Worm (Caenorhabditis elegans) whole organism, young adult: ENCODE measurements around the gene sshk-1.

ENCODE experiments used
- D2030.7 ChIP-seq: fragments of 200-800 bp; sonication (Bioruptor generic); IDR thresholded peaks from 2 replicates; pipeline ENCODE4 v1.3.6; 2022; ENCODE audit warnings: missing genetic modification reagents, missing genetic modification characterization, missing compliant biosample characterization
- F37B4.10 ChIP-seq: fragments of 200-800 bp; sonication (Bioruptor generic); IDR thresholded peaks from 2 replicates; pipeline ENCODE4 v1.3.6; 2022; ENCODE audit warnings: missing genetic modification characterization, missing compliant biosample characterization
- F55B11.4 ChIP-seq: sonication (generic microtip); optimal IDR thresholded peaks from 2 replicates; lab custom pipeline; 2016; ENCODE audit warnings: missing compliant biosample characterization, missing genetic modification characterization, borderline replicate concordance; ENCODE audit not compliant: insufficient read depth
- F57A8.1 ChIP-seq: fragments of 200-800 bp; sonication (Bioruptor generic); optimal IDR thresholded peaks from 2 replicates; lab custom pipeline; 2018; ENCODE audit warnings: mild to moderate bottlenecking, missing genetic modification characterization, moderate library complexity, missing compliant biosample characterization
- T07F8.4 ChIP-seq: sonication (generic microtip); optimal IDR thresholded peaks from 2 replicates; lab custom pipeline; 2016; ENCODE audit warnings: mild to moderate bottlenecking, missing genetic modification characterization, moderate library complexity, missing compliant biosample characterization
- T26A5.8 ChIP-seq: sonication (generic microtip); optimal IDR thresholded peaks from 2 replicates; lab custom pipeline; 2016; ENCODE audit warnings: missing genetic modification characterization, missing compliant biosample characterization
- Y53G8AR.9 ChIP-seq: fragments of 200-800 bp; sonication (Bioruptor generic); conservative IDR thresholded peaks from 2 replicates; pipeline ENCODE4 v1.3.6; 2022; ENCODE audit warnings: missing genetic modification reagents, missing genetic modification characterization, missing compliant biosample characterization
- ZK185.1 ChIP-seq: sonication (generic microtip); optimal IDR thresholded peaks from 2 replicates; lab custom pipeline; 2016; ENCODE audit warnings: mild to moderate bottlenecking, missing genetic modification characterization, missing compliant biosample characterization; ENCODE audit not compliant: poor library complexity, severe bottlenecking
- ama-1 ChIP-seq, 3 experiments: fragments of 150-350 bp in 1 of 3; sonication (generic microtip) in 2 of 3; optimal IDR thresholded peaks; 2 replicates each; lab custom pipeline; 2014 to 2018; ENCODE audit warnings: missing biosample characterization in 2 of 3, missing genetic modification characterization in 2 of 3, missing genetic modification reagents in 2 of 3
- aptf-3 ChIP-seq: fragments of 200-800 bp; sonication (Bioruptor generic); IDR thresholded peaks from 2 replicates; pipeline ENCODE4 v1.3.6; 2022; ENCODE audit warnings: missing genetic modification characterization, missing compliant biosample characterization
- attf-5 ChIP-seq: fragments of 200-800 bp; sonication (Bioruptor generic); optimal IDR thresholded peaks from 2 replicates; lab custom pipeline; 2018; ENCODE audit warnings: mild to moderate bottlenecking, missing genetic modification characterization, missing compliant biosample characterization
- cebp-2 ChIP-seq: fragments of 200-800 bp; sonication (Bioruptor generic); IDR thresholded peaks from 2 replicates; pipeline ENCODE4 v1.3.6; 2022; ENCODE audit warnings: missing genetic modification characterization, missing compliant biosample characterization
- ceh-100 ChIP-seq: fragments of 200-800 bp; sonication (Bioruptor generic); IDR thresholded peaks from 2 replicates; pipeline ENCODE4 v1.3.6; 2022; ENCODE audit warnings: missing genetic modification reagents, missing genetic modification characterization, missing compliant biosample characterization
- ceh-27 ChIP-seq: fragments of 200-800 bp; sonication (Bioruptor generic); optimal IDR thresholded peaks from 2 replicates; lab custom pipeline; 2018; ENCODE audit warnings: mild to moderate bottlenecking, missing genetic modification characterization, moderate library complexity, missing compliant biosample characterization
- ceh-40 ChIP-seq: fragments of 200-800 bp; sonication (Bioruptor generic); IDR thresholded peaks from 2 replicates; pipeline ENCODE4 v1.3.6; 2022; ENCODE audit warnings: missing genetic modification characterization, missing compliant biosample characterization
- die-1 ChIP-seq: sonication (generic microtip); optimal IDR thresholded peaks from 2 replicates; lab custom pipeline; 2016; ENCODE audit warnings: missing genotype, mild to moderate bottlenecking, missing genetic modification characterization, missing compliant biosample characterization
- dox-1 ChIP-seq: fragments of 200-800 bp; sonication (Bioruptor generic); IDR thresholded peaks from 2 replicates; pipeline ENCODE4 v1.3.6; 2022; ENCODE audit warnings: missing genetic modification reagents, missing genetic modification characterization, missing compliant biosample characterization
- dpff-1 ChIP-seq: sonication (generic microtip); optimal IDR thresholded peaks from 2 replicates; lab custom pipeline; 2017; ENCODE audit warnings: mild to moderate bottlenecking, missing genetic modification characterization, missing compliant biosample characterization
- ekl-4 ChIP-seq: fragments of 200-800 bp; sonication (Bioruptor generic); IDR thresholded peaks from 2 replicates; pipeline ENCODE4 v1.3.6; 2022; ENCODE audit warnings: missing genetic modification reagents, missing genetic modification characterization, missing compliant biosample characterization
- ets-4 ChIP-seq: fragments of 200-800 bp; sonication (Bioruptor generic); optimal IDR thresholded peaks from 2 replicates; lab custom pipeline; 2018; ENCODE audit warnings: mild to moderate bottlenecking, missing genetic modification characterization, missing compliant biosample characterization
- gei-17 ChIP-seq: fragments of 200-800 bp; sonication (Bioruptor generic); optimal IDR thresholded peaks from 2 replicates; lab custom pipeline; 2018; ENCODE audit warnings: mild to moderate bottlenecking, missing genetic modification characterization, missing compliant biosample characterization
- hlh-12 ChIP-seq: sonication (generic microtip); optimal IDR thresholded peaks from 2 replicates; lab custom pipeline; 2016; ENCODE audit warnings: missing genetic modification characterization, missing compliant biosample characterization
- hrde-1 ChIP-seq: sonication (generic microtip); optimal IDR thresholded peaks from 2 replicates; lab custom pipeline; 2016; ENCODE audit warnings: missing genetic modification characterization, mild to moderate bottlenecking, missing compliant biosample characterization, moderate library complexity, missing genotype, missing genetic modification reagents, borderline replicate concordance
- hsf-1 ChIP-seq: fragments of 200-800 bp; sonication (Bioruptor generic); IDR thresholded peaks from 2 replicates; pipeline ENCODE4 v1.3.6; 2022; ENCODE audit warnings: missing genetic modification reagents, missing genetic modification characterization, missing compliant biosample characterization
- lin-40 ChIP-seq: sonication (generic microtip); optimal IDR thresholded peaks from 2 replicates; lab custom pipeline; 2016; ENCODE audit warnings: missing genetic modification characterization, mild to moderate bottlenecking, missing compliant biosample characterization, missing genotype, missing genetic modification reagents
- lin-54 ChIP-seq: fragments of 200-800 bp; sonication (Bioruptor generic); optimal IDR thresholded peaks from 2 replicates; lab custom pipeline; 2018; ENCODE audit warnings: mild to moderate bottlenecking, missing genetic modification characterization, missing compliant biosample characterization
- madf-10 ChIP-seq: sonication (generic microtip); optimal IDR thresholded peaks from 2 replicates; lab custom pipeline; 2016; ENCODE audit warnings: mild to moderate bottlenecking, missing genetic modification characterization, missing compliant biosample characterization
- madf-6 ChIP-seq: fragments of 200-800 bp; sonication (Bioruptor generic); IDR thresholded peaks from 2 replicates; pipeline ENCODE4 v1.3.6; 2022; ENCODE audit warnings: missing genetic modification reagents, missing genetic modification characterization, missing compliant biosample characterization
- mcd-1 ChIP-seq: fragments of 200-800 bp; sonication (Bioruptor generic); IDR thresholded peaks from 2 replicates; pipeline ENCODE4 v1.3.6; 2022; ENCODE audit warnings: missing genetic modification reagents, missing genetic modification characterization, missing compliant biosample characterization
- nhr-80 ChIP-seq: sonication (generic microtip); optimal IDR thresholded peaks from 2 replicates; lab custom pipeline; 2016; ENCODE audit warnings: missing genetic modification characterization, missing compliant biosample characterization
- nhr-90 ChIP-seq: sonication (generic microtip); optimal IDR thresholded peaks from 2 replicates; lab custom pipeline; 2016; ENCODE audit warnings: missing genotype, mild to moderate bottlenecking, missing genetic modification characterization, missing compliant biosample characterization
- pbrm-1 ChIP-seq: fragments of 200-800 bp; sonication (Bioruptor generic); IDR thresholded peaks from 2 replicates; pipeline ENCODE4 v1.3.6; 2022; ENCODE audit warnings: missing genetic modification reagents, missing genetic modification characterization, missing compliant biosample characterization
- pha-4 ChIP-seq: fragments of 150-350 bp; sonication (generic microtip); optimal IDR thresholded peaks from 2 replicates; lab custom pipeline; 2014; ENCODE audit warnings: missing biosample characterization, missing genetic modification reagents, missing genetic modification characterization
- rcor-1 ChIP-seq: fragments of 200-800 bp; sonication (Bioruptor generic); IDR thresholded peaks from 2 replicates; pipeline ENCODE4 v1.3.6; 2022; ENCODE audit warnings: missing genetic modification reagents, missing genetic modification characterization, missing compliant biosample characterization
- repo-1 ChIP-seq: sonication (generic microtip); optimal IDR thresholded peaks from 2 replicates; lab custom pipeline; 2017; ENCODE audit warnings: mild to moderate bottlenecking, missing genetic modification characterization, missing compliant biosample characterization
- sea-2 ChIP-seq: fragments of 200-800 bp; sonication (Bioruptor generic); IDR thresholded peaks from 2 replicates; pipeline ENCODE4 v1.3.6; 2022; ENCODE audit warnings: missing genetic modification characterization, missing compliant biosample characterization
- snpc-1.1 ChIP-seq: sonication (generic microtip); optimal IDR thresholded peaks from 2 replicates; lab custom pipeline; 2017; ENCODE audit warnings: missing genetic modification characterization, mild to moderate bottlenecking, missing compliant biosample characterization, antibody characterized with exemption, moderate library complexity, missing genotype, missing genetic modification reagents; ENCODE audit not compliant: insufficient read depth
- snpc-1.3 ChIP-seq: sonication (generic microtip); optimal IDR thresholded peaks from 2 replicates; lab custom pipeline; 2017; ENCODE audit warnings: missing genetic modification characterization, mild to moderate bottlenecking, missing compliant biosample characterization, antibody characterized with exemption, moderate library complexity, missing genotype, missing genetic modification reagents; ENCODE audit not compliant: insufficient read depth
- snpc-3.4 ChIP-seq: sonication (generic microtip); optimal IDR thresholded peaks from 2 replicates; lab custom pipeline; 2017; ENCODE audit warnings: missing genetic modification characterization, mild to moderate bottlenecking, missing compliant biosample characterization, antibody characterized with exemption, moderate library complexity, missing genotype, missing genetic modification reagents
- snpc-4 ChIP-seq, 5 experiments: fragments of 150-350 bp in 1 of 5; sonication (generic microtip) in 4 of 5; optimal IDR thresholded peaks; 2 replicates each; lab custom pipeline; 2014 to 2018; ENCODE audit warnings: missing genetic modification characterization in 5 of 5, missing biosample characterization in 3 of 5, antibody characterized with exemption in 2 of 5, mild to moderate bottlenecking in 2 of 5, missing compliant biosample characterization in 2 of 5, missing genotype in 2 of 5, moderate library complexity in 2 of 5, missing genetic modification reagents in 1 of 5
- sptf-2 ChIP-seq: fragments of 200-800 bp; sonication (Bioruptor generic); optimal IDR thresholded peaks from 2 replicates; lab custom pipeline; 2018; ENCODE audit warnings: mild to moderate bottlenecking, missing genetic modification characterization, missing compliant biosample characterization
- tbp1 ChIP-seq: fragments of 200-800 bp; sonication (Bioruptor generic); optimal IDR thresholded peaks from 2 replicates; lab custom pipeline; 2018; ENCODE audit warnings: mild to moderate bottlenecking, missing genetic modification characterization, missing compliant biosample characterization
- xnd-1 ChIP-seq: sonication (generic microtip); optimal IDR thresholded peaks from 2 replicates; lab custom pipeline; 2016; ENCODE audit warnings: missing genotype, missing genetic modification reagents, missing genetic modification characterization, missing compliant biosample characterization
- zfh-2 ChIP-seq: fragments of 200-800 bp; sonication (Bioruptor generic); conservative IDR thresholded peaks from 2 replicates; pipeline ENCODE4 v1.3.6; 2022; ENCODE audit warnings: missing genetic modification reagents, missing genetic modification characterization, missing compliant biosample characterization
- ztf-22 ChIP-seq: fragments of 200-800 bp; sonication (Bioruptor generic); optimal IDR thresholded peaks from 2 replicates; lab custom pipeline; 2018; ENCODE audit warnings: mild to moderate bottlenecking, missing genetic modification characterization, moderate library complexity, missing compliant biosample characterization
- ztf-25 ChIP-seq: fragments of 200-800 bp; sonication (Bioruptor generic); IDR thresholded peaks from 2 replicates; pipeline ENCODE4 v1.3.6; 2022; ENCODE audit warnings: missing genetic modification reagents, missing genetic modification characterization, missing compliant biosample characterization

The sshk-1 gene

DNA sequence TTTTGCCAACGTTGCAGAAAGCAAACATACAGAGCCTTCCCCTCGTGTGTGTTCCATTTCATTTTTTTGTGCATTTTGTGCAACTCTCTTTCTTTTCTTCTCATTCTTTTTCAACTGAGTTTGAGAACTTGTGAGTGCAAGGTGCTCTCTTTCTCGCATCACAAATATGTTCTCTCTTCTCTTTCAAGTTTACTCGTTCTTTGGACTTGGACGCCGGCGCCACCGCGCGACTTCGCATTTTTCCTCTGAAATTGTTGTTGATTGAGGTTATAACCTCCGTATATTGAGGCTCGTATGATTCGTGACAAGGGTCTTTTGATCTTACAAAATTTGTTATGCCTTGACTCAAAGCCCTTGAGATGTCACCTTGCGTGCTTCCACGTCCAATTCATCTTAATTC lies 39.2 kb upstream of the sshk-1 start (continued):
- TF ChIP-seq ceh-40 (GFP tag; lab: Robert Waterston, UW) (no peak), gei-17 (GFP tag; lab: Kevin White, UChicago) (no peak), lin-40 (tag; lab: Kevin White, UChicago) (peak; percentile 58), T26A5.8 (tag; lab: Kevin White, UChicago) (no peak), sptf-2 (GFP tag; lab: Kevin White, UChicago) (no peak), F57A8.1 (GFP tag; lab: Kevin White, UChicago) (no peak), hsf-1 (GFP tag; lab: Robert Waterston, UW) (no peak), mcd-1 (GFP tag; lab: Robert Waterston, UW) (0 out of 2 replicates have a peak, but pooled peaks have one; percentile 29), F37B4.10 (GFP tag; lab: Robert Waterston, UW) (no peak), repo-1 (tag; lab: Kevin White, UChicago) (no peak), tbp1 (GFP tag; lab: Kevin White, UChicago) (peak; percentile 40), ztf-25 (GFP tag; lab: Robert Waterston, UW) (no peak), T07F8.4 (tag; lab: Kevin White, UChicago) (no peak), ztf-22 (peak; percentile 15), nhr-80 (tag; lab: Kevin White, UChicago) (peak; percentile 58), madf-6 (GFP tag; lab: Robert Waterston, UW) (peak; percentile 31; the same call in 1 of the 2 replicates), pha-4 (tag; lab: Kevin White, UChicago) (no peak), zfh-2 (GFP tag; lab: Robert Waterston, UW) (no peak), dpff-1 (no peak), pbrm-1 (GFP tag; lab: Robert Waterston, UW) (no peak), die-1 (tag; lab: Kevin White, UChicago) (no peak), snpc-3.4 (tag; lab: Kevin White, UChicago) (no peak), lin-54 (GFP tag; lab: Kevin White, UChicago) (peak; percentile 35), dox-1 (GFP tag; lab: Robert Waterston, UW) (peak; percentile 27; the same call in 1 of the 2 replicates), Y53G8AR.9 (GFP tag; lab: Robert Waterston, UW) (peak; percentile 70; the same call in 1 of the 2 replicates), ama-1 (optimal IDR thresholded peaks at IDR 0.05; lab: Kevin White, UChicago) (peak; percentile 60), ama-1 (GFP tag; optimal IDR thresholded peaks at IDR 0.05; lab: Kevin White, UChicago) (no peak), nhr-90 (tag; lab: Kevin White, UChicago) (peak; percentile 17), hlh-12 (tag; lab: Kevin White, UChicago) (no peak), rcor-1 (GFP tag; lab: Robert Waterston, UW) (no peak), hrde-1 (tag; lab: Kevin White, UChicago) (no peak), ekl-4 (GFP tag; lab: Robert Waterston, UW) (no peak; the same call in 1 of the 2 replicates), cebp-2 (GFP tag; lab: Robert Waterston, UW) (no peak), F55B11.4 (tag; lab: Kevin White, UChicago) (no peak), ets-4 (GFP tag; lab: Kevin White, UChicago) (no peak), attf-5 (peak; percentile 10), sea-2 (GFP tag; lab: Robert Waterston, UW) (no peak)

- peak; percentile 100 for TF ChIP-seq madf-10 (tag; lab: Kevin White, UChicago)
- TF ChIP-seq T26A5.8 (tag; lab: Kevin White, UChicago), result no peak
- no peak for TF ChIP-seq snpc-4 (GFP tag; optimal IDR thresholded peaks at IDR 0.05; lab: Kevin White, UChicago)
- peak in 3 of 4 experiments; percentile 14 to 80 (median 79) for TF ChIP-seq snpc-4 (tag; optimal IDR thresholded peaks at IDR 0.05; lab: Kevin White, UChicago)
- TF ChIP-seq ceh-100 (GFP tag; lab: Robert Waterston, UW), result peak; percentile 42; the same call in 1 of the 2 replicates
- TF ChIP-seq ceh-27 (GFP tag; lab: Kevin White, UChicago), result peak; percentile 98
- no peak for TF ChIP-seq aptf-3 (GFP tag; lab: Robert Waterston, UW)
- no peak for TF ChIP-seq hlh-12 (tag; lab: Kevin White, UChicago)
- no peak for TF ChIP-seq xnd-1 (tag; lab: Kevin White, UChicago)
- no peak for TF ChIP-seq F37B4.10 (GFP tag; lab: Robert Waterston, UW)
- TF ChIP-seq ZK185.1, result peak; percentile 80
- TF ChIP-seq pbrm-1 (GFP tag; lab: Robert Waterston, UW), result peak; percentile 92
- TF ChIP-seq snpc-1.1, result no peak
- no peak for TF ChIP-seq D2030.7 (GFP tag; lab: Robert Waterston, UW)
- peak; percentile 48 for TF ChIP-seq snpc-1.3 (tag; lab: Kevin White, UChicago)
Measured at ce11 chrV:20778257-20778697, 37.7 kb upstream of the sshk-1 start.
